Worm (Caenorhabditis elegans) whole organism, L4 larva: ENCODE measurements around the gene C17A2.3.

Experiments used
- F10B5.3 ChIP-seq: sonication (generic microtip); optimal IDR thresholded peaks from 2 replicates; lab custom pipeline; 2016; ENCODE audit warnings: mild to moderate bottlenecking, missing genetic modification characterization, missing compliant biosample characterization
- aly-2 ChIP-seq: sonication (generic microtip); optimal IDR thresholded peaks from 2 replicates; lab custom pipeline; 2018; ENCODE audit warnings: missing biosample characterization, missing genetic modification characterization
- lsy-2 ChIP-seq, 2 experiments: fragments of 150-350 bp in 1 of 2; sonication (generic microtip) in 1 of 2; optimal IDR thresholded peaks; 2 replicates each; lab custom pipeline; 2014 to 2017; ENCODE audit warnings: missing biosample characterization in 2 of 2, missing genetic modification characterization in 2 of 2
- pqm-1 ChIP-seq: sonication (generic microtip); optimal IDR thresholded peaks from 2 replicates; lab custom pipeline; 2017; ENCODE audit warnings: missing biosample characterization, missing genetic modification characterization
- zag-1 ChIP-seq: fragments of 150-350 bp; optimal IDR thresholded peaks from 2 replicates; lab custom pipeline; 2014; ENCODE audit warnings: missing biosample characterization, missing genetic modification characterization

- no peak for TF ChIP-seq pqm-1 (tag; lab: Kevin White, UChicago)
- no peak for TF ChIP-seq F10B5.3 (tag; lab: Kevin White, UChicago)
- no peak for TF ChIP-seq zag-1 (tag; lab: Kevin White, UChicago)
- no peak for TF ChIP-seq aly-2 (tag; lab: Kevin White, UChicago)
- TF ChIP-seq lsy-2 (tag; optimal IDR thresholded peaks at IDR 0.05; lab: Kevin White, UChicago) = no peak
These were observed 7.2 kb downstream of the C17A2.3 start, which contains the start of gene nhr-72 for ce11 chrII:3850655-3851054.
